Worm (Caenorhabditis elegans) whole organism, late embryonic: ENCODE measurements around the gene ZK177.1.

ENCODE experiments used
- ama-1 ChIP-seq: fragments of 150-350 bp; optimal IDR thresholded peaks from 2 replicates; lab custom pipeline; 2014
- ceh-2 ChIP-seq: sonication (generic microtip); optimal IDR thresholded peaks from 2 replicates; lab custom pipeline; 2016; ENCODE audit warnings: missing genotype, missing genetic modification characterization, missing compliant biosample characterization
- dve-1 ChIP-seq: sonication (generic microtip); optimal IDR thresholded peaks from 2 replicates; lab custom pipeline; 2017; ENCODE audit warnings: antibody characterized with exemption, mild to moderate bottlenecking, missing genetic modification characterization, missing compliant biosample characterization
- ets-4 ChIP-seq: sonication (generic microtip); optimal IDR thresholded peaks from 2 replicates; lab custom pipeline; 2016; ENCODE audit warnings: missing genetic modification characterization, missing compliant biosample characterization
- fkh-6 ChIP-seq: sonication (generic microtip); optimal IDR thresholded peaks from 2 replicates; lab custom pipeline; 2016; ENCODE audit warnings: missing genetic modification characterization, missing compliant biosample characterization
- ref-2 ChIP-seq: sonication (generic microtip); optimal IDR thresholded peaks from 2 replicates; lab custom pipeline; 2016; ENCODE audit warnings: missing genetic modification characterization, missing compliant biosample characterization
- ttx-3 ChIP-seq: sonication (generic microtip); optimal IDR thresholded peaks from 2 replicates; lab custom pipeline; 2016; ENCODE audit warnings: missing genetic modification reagents, missing genetic modification characterization, missing compliant biosample characterization

- no peak for TF ChIP-seq ref-2 (tag; lab: Kevin White, UChicago)
- TF ChIP-seq ama-1 (lab: Kevin White, UChicago) = no peak
- no peak for TF ChIP-seq ttx-3 (tag; lab: Kevin White, UChicago)
- no peak for TF ChIP-seq dve-1 (tag; lab: Kevin White, UChicago)
- no peak for TF ChIP-seq ets-4 (tag; lab: Kevin White, UChicago)
- no peak for TF ChIP-seq ceh-2 (tag; lab: Kevin White, UChicago)
- no peak for TF ChIP-seq fkh-6 (tag; lab: Kevin White, UChicago)
Observed at ce11 chrII:5527841-5528240, at the start of gene ZK177.1.
